Worm (Caenorhabditis elegans): ENCODE measurements around the gene Y70C5A.2.

Gene Y70C5A.2

ce11 chrV:16635911-16636310 lies 12.9 kb upstream of the Y70C5A.2 start, which contains the start of gene mltn-11:
mltn-11 (plus strand) TSS chrV:16636186.
- TF ChIP-seq tra-4 (tag; optimal IDR thresholded peaks at IDR 0.05) (no peak), scrt-1 (GFP tag; IDR thresholded peaks at IDR 0.05) (no peak), hmg-4 (GFP tag; optimal IDR thresholded peaks at IDR 0.05) (no peak), B0310.2 (tag; optimal IDR thresholded peaks at IDR 0.05) (no peak), ceh-36 (tag; optimal IDR thresholded peaks at IDR 0.05) (no peak), F13C5.2 (tag; optimal IDR thresholded peaks at IDR 0.05) (no peak), flt-1 (GFP tag; IDR thresholded peaks at IDR 0.05) (no peak), aly-1 (tag; optimal IDR thresholded peaks at IDR 0.05) (no peak), hmbx-1 (tag; optimal IDR thresholded peaks at IDR 0.05) (no peak), sea-1 (GFP tag; conservative IDR thresholded peaks at IDR 0.05) (no peak), hnd-1 (tag; optimal IDR thresholded peaks at IDR 0.05) (no peak), tbx-37 (GFP tag; conservative IDR thresholded peaks at IDR 0.05) (no peak), ets-7 (tag; optimal IDR thresholded peaks at IDR 0.05) (no peak), tbx-11 (GFP tag; IDR thresholded peaks at IDR 0.05) (no peak)

- TF ChIP-seq sea-1 (GFP tag; conservative IDR thresholded peaks at IDR 0.05): no peak
- no peak for TF ChIP-seq aly-1 (tag; optimal IDR thresholded peaks at IDR 0.05)
- TF ChIP-seq ama-1 (optimal IDR thresholded peaks at IDR 0.05): no peak
- TF ChIP-seq hnd-1 (tag; optimal IDR thresholded peaks at IDR 0.05): no peak
- no peak for TF ChIP-seq hmbx-1 (tag; optimal IDR thresholded peaks at IDR 0.05)
- no peak for TF ChIP-seq B0310.2 (tag; optimal IDR thresholded peaks at IDR 0.05)
- TF ChIP-seq F13C5.2 (tag; optimal IDR thresholded peaks at IDR 0.05): no peak
- TF ChIP-seq ceh-36 (tag; optimal IDR thresholded peaks at IDR 0.05): no peak
- no peak for TF ChIP-seq scrt-1 (GFP tag; IDR thresholded peaks at IDR 0.05)
- TF ChIP-seq tbx-37 (GFP tag; conservative IDR thresholded peaks at IDR 0.05): no peak
- TF ChIP-seq hmg-4 (GFP tag; optimal IDR thresholded peaks at IDR 0.05): no peak
- TF ChIP-seq tra-4 (tag; optimal IDR thresholded peaks at IDR 0.05): no peak
- no peak for TF ChIP-seq pes-1 (GFP tag; IDR thresholded peaks at IDR 0.05)
Observed at ce11 chrV:16629600-16629999, 6.6 kb upstream of the Y70C5A.2 start, which contains the start of gene srd-21. srd-21 (plus strand) TSS chrV:16629900.

- TF ChIP-seq F13C5.2 (tag; optimal IDR thresholded peaks at IDR 0.05) (no peak), hmg-4 (GFP tag; optimal IDR thresholded peaks at IDR 0.05) (no peak), tbx-11 (GFP tag; IDR thresholded peaks at IDR 0.05) (no peak), ceh-36 (tag; optimal IDR thresholded peaks at IDR 0.05) (no peak), ets-7 (tag; optimal IDR thresholded peaks at IDR 0.05) (no peak), ceh-13 (GFP tag; optimal IDR thresholded peaks at IDR 0.05) (no peak), tra-4 (tag; optimal IDR thresholded peaks at IDR 0.05) (no peak), tbx-37 (GFP tag; conservative IDR thresholded peaks at IDR 0.05) (no peak), hmbx-1 (tag; optimal IDR thresholded peaks at IDR 0.05) (no peak), B0310.2 (tag; optimal IDR thresholded peaks at IDR 0.05) (no peak), pes-1 (GFP tag; IDR thresholded peaks at IDR 0.05) (no peak), ama-1 (optimal IDR thresholded peaks at IDR 0.05) (no peak), hnd-1 (tag; optimal IDR thresholded peaks at IDR 0.05) (no peak), sea-1 (GFP tag; conservative IDR thresholded peaks at IDR 0.05) (no peak), aly-1 (tag; optimal IDR thresholded peaks at IDR 0.05) (no peak), scrt-1 (GFP tag; IDR thresholded peaks at IDR 0.05) (no peak)
Observed at ce11 chrV:16628991-16629390, 6.0 kb upstream of the Y70C5A.2 start, which contains the start of gene W06G6.2. W06G6.2 (plus strand) TSS chrV:16629291.

ce11 chrV:16627962-16628361 lies 5.0 kb upstream of the Y70C5A.2 start, which contains the start of gene oac-53:
oac-53 (minus strand) TSS chrV:16627970.
- no peak for TF ChIP-seq tbx-37 (GFP tag; conservative IDR thresholded peaks at IDR 0.05)
- no peak for TF ChIP-seq tra-4 (tag; optimal IDR thresholded peaks at IDR 0.05)
- TF ChIP-seq B0310.2 (tag; optimal IDR thresholded peaks at IDR 0.05): no peak
- no peak for TF ChIP-seq aly-1 (tag; optimal IDR thresholded peaks at IDR 0.05)
- no peak for TF ChIP-seq F13C5.2 (tag; optimal IDR thresholded peaks at IDR 0.05)

- TF ChIP-seq flt-1 (GFP tag; IDR thresholded peaks at IDR 0.05) (peak; percentile 79), pes-1 (GFP tag; IDR thresholded peaks at IDR 0.05) (peak; percentile 84), tbx-37 (GFP tag; conservative IDR thresholded peaks at IDR 0.05) (peak; percentile 56), ceh-36 (tag; optimal IDR thresholded peaks at IDR 0.05) (peak; percentile 75), hnd-1 (tag; optimal IDR thresholded peaks at IDR 0.05) (no peak), hmbx-1 (tag; optimal IDR thresholded peaks at IDR 0.05) (no peak), ceh-13 (GFP tag; optimal IDR thresholded peaks at IDR 0.05) (peak; percentile 51), ets-7 (tag; optimal IDR thresholded peaks at IDR 0.05) (no peak), B0310.2 (tag; optimal IDR thresholded peaks at IDR 0.05) (peak; percentile 8), hmg-4 (GFP tag; optimal IDR thresholded peaks at IDR 0.05) (no peak), aly-1 (tag; optimal IDR thresholded peaks at IDR 0.05) (peak; percentile 20), F13C5.2 (tag; optimal IDR thresholded peaks at IDR 0.05) (peak; percentile 35), sea-1 (GFP tag; conservative IDR thresholded peaks at IDR 0.05) (peak; percentile 65; the same call in 1 of the 2 replicates), scrt-1 (GFP tag; IDR thresholded peaks at IDR 0.05) (0 out of 2 replicates have a peak, but pooled peaks have one; percentile 58), tbx-11 (GFP tag; IDR thresholded peaks at IDR 0.05) (peak; percentile 75)
Observed at ce11 chrV:16621894-16622293, 1.1 kb downstream of the Y70C5A.2 start.

- no peak for TF ChIP-seq hmg-4 (GFP tag; optimal IDR thresholded peaks at IDR 0.05)
- no peak for TF ChIP-seq aly-1 (tag; optimal IDR thresholded peaks at IDR 0.05)
Observed at ce11 chrV:16620874-16621273, 2.1 kb downstream of the Y70C5A.2 start, which contains the start of gene Y70C5A.3. Y70C5A.3 (minus strand) TSS chrV:16620923.

ce11 chrV:16617462-16617861 lies 5.5 kb downstream of the Y70C5A.2 start, which contains the start of gene Y70C5A.4:
Y70C5A.4 (plus strand) TSS chrV:16617762.
- TF ChIP-seq tbx-11 (GFP tag; IDR thresholded peaks at IDR 0.05) (no peak), F13C5.2 (tag; optimal IDR thresholded peaks at IDR 0.05) (no peak), B0310.2 (tag; optimal IDR thresholded peaks at IDR 0.05) (no peak), pes-1 (GFP tag; IDR thresholded peaks at IDR 0.05) (no peak), ceh-13 (GFP tag; optimal IDR thresholded peaks at IDR 0.05) (no peak), sea-1 (GFP tag; conservative IDR thresholded peaks at IDR 0.05) (no peak), scrt-1 (GFP tag; IDR thresholded peaks at IDR 0.05) (no peak), tbx-37 (GFP tag; conservative IDR thresholded peaks at IDR 0.05) (no peak), hmg-4 (GFP tag; optimal IDR thresholded peaks at IDR 0.05) (no peak), tra-4 (tag; optimal IDR thresholded peaks at IDR 0.05) (no peak), hmbx-1 (tag; optimal IDR thresholded peaks at IDR 0.05) (no peak), flt-1 (GFP tag; IDR thresholded peaks at IDR 0.05) (no peak), ets-7 (tag; optimal IDR thresholded peaks at IDR 0.05) (no peak), aly-1 (tag; optimal IDR thresholded peaks at IDR 0.05) (no peak), hnd-1 (tag; optimal IDR thresholded peaks at IDR 0.05) (no peak)
